Fruit fly (Drosophila melanogaster) S2 (cell line): ENCODE measurements around the gene ex.

Experiments
- CG8478 ChIP-seq: fragments of >200 bp; optimal IDR thresholded peaks from 2 replicates; lab custom pipeline; 2018
- CTCF ChIP-seq, 2 experiments: fragments of >200 bp; optimal IDR thresholded peaks; 2 replicates each; lab custom pipeline; 2018

ex gene

dm6 chr2L:422573-422972 lies 8.5 kb upstream of the ex start, which contains the start of gene BBS8:
Gene BBS8, plus strand, starts transcription at chr2L:422873.
- TF ChIP-seq CG8478 (no peak), CTCF (optimal IDR thresholded peaks at IDR 0.05; lab: Kevin White, UChicago) (no peak)

- TF ChIP-seq CG8478: no peak
- no peak for TF ChIP-seq CTCF (optimal IDR thresholded peaks at IDR 0.05; lab: Kevin White, UChicago)
Measured at dm6 chr2L:423160-423559, 7.9 kb upstream of the ex start.

dm6 chr2L:425491-425890 lies 5.5 kb upstream of the ex start:
- TF ChIP-seq CTCF (optimal IDR thresholded peaks at IDR 0.05; lab: Kevin White, UChicago) (no peak), CG8478 (no peak)

DNA sequence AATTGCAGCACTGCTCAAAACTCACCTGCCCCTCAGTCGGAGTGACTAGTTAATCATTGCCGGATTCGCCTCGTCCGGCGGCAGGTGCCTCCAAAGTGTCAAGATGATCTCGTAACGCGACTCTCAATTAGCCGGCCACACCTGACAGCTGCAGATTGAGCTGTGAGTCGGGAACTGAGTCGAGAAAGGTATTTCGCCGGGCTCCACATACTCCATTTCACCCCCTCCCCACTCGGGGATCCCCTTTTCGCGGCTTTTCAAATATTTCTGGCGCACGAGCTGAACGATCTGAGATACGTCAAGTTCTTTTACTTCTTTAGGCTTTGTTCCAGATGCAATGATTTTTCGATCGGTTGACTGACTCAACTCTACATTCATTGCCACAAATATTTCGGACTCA lies 4.6 kb upstream of the ex start:
- TF ChIP-seq CTCF (optimal IDR thresholded peaks at IDR 0.05; lab: Kevin White, UChicago) (no peak), CG8478 (no peak)

- TF ChIP-seq CTCF (optimal IDR thresholded peaks at IDR 0.05; lab: Kevin White, UChicago): no peak
- no peak for TF ChIP-seq CG8478
Measured at dm6 chr2L:427338-428234, 3.4 kb upstream of the ex start.

DNA sequence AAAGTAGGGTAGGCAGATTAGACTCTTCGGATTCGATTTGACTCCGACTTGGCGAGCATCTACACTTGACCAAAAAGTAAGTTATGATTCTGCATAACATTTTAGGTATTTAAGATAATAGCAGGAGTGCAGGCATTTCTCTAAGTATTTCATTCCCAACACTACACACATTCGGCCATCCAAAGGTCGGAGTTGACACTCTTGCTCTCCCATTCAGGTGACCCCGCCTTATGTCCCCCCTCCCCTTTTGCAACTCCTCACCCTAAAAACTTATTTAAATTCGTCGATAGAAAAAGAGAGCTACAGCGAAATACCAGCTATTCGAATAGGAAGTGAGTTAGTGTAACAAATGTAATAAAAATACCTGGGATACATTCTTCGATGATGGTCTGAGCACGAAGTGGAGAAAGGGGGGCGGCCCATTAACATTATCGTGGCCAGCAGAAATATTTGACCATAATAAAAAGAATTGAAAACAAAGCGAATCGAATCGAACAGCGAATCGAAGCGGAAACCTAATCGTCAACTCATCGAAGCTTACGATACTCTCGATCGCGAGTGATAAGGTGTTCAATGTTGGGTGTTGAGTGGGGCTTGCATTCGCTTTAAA lies 2.5 kb upstream of the ex start:
- no peak for TF ChIP-seq CTCF (optimal IDR thresholded peaks at IDR 0.05; lab: Kevin White, UChicago)
- no peak for TF ChIP-seq CG8478

dm6 chr2L:429680-430484 lies 1.1 kb upstream of the ex start:
- TF ChIP-seq CG8478 (no peak), CTCF (optimal IDR thresholded peaks at IDR 0.05; lab: Kevin White, UChicago) (no peak)

- TF ChIP-seq CG8478 (no peak), CTCF (optimal IDR thresholded peaks at IDR 0.05; lab: Kevin White, UChicago) (no peak)
Measured at dm6 chr2L:431629-431984, 580 bp downstream of the ex start.

DNA sequence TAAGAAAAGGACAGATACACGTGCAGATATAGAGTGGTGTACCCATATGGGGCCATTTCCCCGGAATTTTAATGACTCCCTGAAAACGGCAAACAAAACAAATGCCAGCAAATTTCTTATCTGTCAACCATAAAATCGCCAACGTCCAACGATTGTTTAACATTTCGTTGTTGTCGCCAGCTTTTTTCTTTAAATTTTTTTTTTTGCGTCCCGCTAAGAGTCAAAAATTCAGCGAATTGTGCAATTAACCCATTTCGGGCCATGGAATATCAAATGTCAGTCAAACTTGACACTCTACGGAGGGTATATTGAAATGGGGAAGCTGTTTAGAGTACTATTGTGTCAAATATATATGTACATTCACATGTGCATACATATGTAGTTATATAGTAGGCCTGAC lies 1.1 kb downstream of the ex start:
- TF ChIP-seq CTCF (optimal IDR thresholded peaks at IDR 0.05; lab: Kevin White, UChicago) (no peak), CG8478 (no peak)

dm6 chr2L:434439-434838 lies 3.4 kb downstream of the ex start:
- TF ChIP-seq CTCF (optimal IDR thresholded peaks at IDR 0.05; lab: Kevin White, UChicago) (no peak), CG8478 (no peak)

DNA sequence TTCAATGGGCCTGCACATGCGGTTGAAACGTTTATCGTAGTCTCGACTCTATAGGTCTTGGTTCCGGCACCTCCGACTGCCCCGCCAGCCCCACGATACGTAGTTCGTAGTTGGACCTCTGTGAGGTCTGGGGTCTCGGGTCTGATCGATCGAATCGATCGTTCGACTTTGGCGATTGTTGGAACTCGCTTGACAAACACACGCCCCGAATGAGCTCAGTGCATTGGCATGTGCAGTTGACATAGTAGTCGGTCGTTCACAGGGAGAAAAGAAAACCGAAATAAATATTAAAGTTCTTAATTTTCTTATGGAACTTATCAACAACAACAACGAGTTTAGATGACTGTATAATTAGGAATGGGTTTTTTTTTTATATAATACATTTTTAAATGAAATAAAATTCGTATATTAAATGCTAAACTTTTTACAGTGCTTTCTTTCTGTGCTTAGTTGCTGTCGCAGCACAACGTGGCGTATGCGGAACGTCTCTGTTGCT lies 4.3 kb downstream of the ex start:
- no peak for TF ChIP-seq CTCF (optimal IDR thresholded peaks at IDR 0.05; lab: Kevin White, UChicago)
- TF ChIP-seq CG8478: no peak

dm6 chr2L:437498-437897 lies 6.5 kb downstream of the ex start:
- TF ChIP-seq CTCF (optimal IDR thresholded peaks at IDR 0.05; lab: Kevin White, UChicago) (no peak), CG8478 (no peak)

dm6 chr2L:439339-439738 lies 8.3 kb downstream of the ex start:
- TF ChIP-seq CTCF (optimal IDR thresholded peaks at IDR 0.05; lab: Kevin White, UChicago) (no peak), CG8478 (no peak)

dm6 chr2L:440638-441454 lies 9.8 kb downstream of the ex start:
- no peak for TF ChIP-seq CG8478
- no peak for TF ChIP-seq CTCF (optimal IDR thresholded peaks at IDR 0.05; lab: Kevin White, UChicago)

DNA sequence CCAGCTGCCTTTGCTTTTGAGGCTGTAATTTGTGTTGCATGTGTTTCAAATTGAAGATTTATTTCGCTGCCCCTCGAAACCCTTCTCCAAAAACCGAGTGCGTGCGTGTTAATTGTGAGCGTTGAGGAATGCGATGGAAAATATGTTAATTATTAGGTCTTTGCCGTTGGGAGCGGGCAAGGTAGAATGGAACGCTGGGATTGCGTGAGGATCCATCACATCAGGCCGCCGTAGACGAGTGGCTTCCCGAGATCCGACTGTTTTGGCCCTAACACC lies 10.4 kb downstream of the ex start:
- no peak for TF ChIP-seq CTCF (optimal IDR thresholded peaks at IDR 0.05; lab: Kevin White, UChicago)
- no peak for TF ChIP-seq CG8478
